Worm (Caenorhabditis elegans): ENCODE measurements around the gene dnj-26.

ce11 chrIV:12229679-12230078, 22.8 kb downstream of the dnj-26 start, which contains the start of gene sre-18:
- TF ChIP-seq him-1 (tag; optimal IDR thresholded peaks at IDR 0.05) = no peak
- TF ChIP-seq W03F9.2 (tag; optimal IDR thresholded peaks at IDR 0.05) = no peak
- TF ChIP-seq dao-5 (tag; optimal IDR thresholded peaks at IDR 0.05) = no peak

All from whole organism, L4/young adult.